Fruit fly (Drosophila melanogaster) whole organism, pupa: ENCODE measurements around the gene CG7465.

Experiments used
- CG12605 ChIP-seq: fragments of 200-800 bp; sonication (Bioruptor generic); IDR thresholded peaks from 2 replicates; pipeline ENCODE4 v1.3.6; 2022; ENCODE audit warnings: missing biosample characterization, missing genetic modification characterization
- CG14655 ChIP-seq: fragments of 200-800 bp; sonication (Bioruptor generic); optimal IDR thresholded peaks from 3 replicates; lab custom pipeline; 2017; ENCODE audit warnings: mild to moderate bottlenecking, missing biosample characterization, missing genetic modification reagents, missing genetic modification characterization
- CG15710 ChIP-seq: fragments of 200-800 bp; sonication (Bioruptor generic); optimal IDR thresholded peaks from 2 replicates; lab custom pipeline; 2018; ENCODE audit warnings: missing biosample characterization, mild to moderate bottlenecking, missing genetic modification characterization, moderate library complexity
- CG34367 ChIP-seq: fragments of 200-800 bp; sonication (Bioruptor generic); optimal IDR thresholded peaks from 2 replicates; lab custom pipeline; 2018; ENCODE audit warnings: missing biosample characterization, mild to moderate bottlenecking, missing genetic modification characterization
- CG4496 ChIP-seq: fragments of 200-800 bp; sonication (Bioruptor generic); IDR thresholded peaks from 3 replicates; pipeline ENCODE4 v1.3.6; 2022; ENCODE audit warnings: missing biosample characterization, missing genetic modification characterization
- CG8159 ChIP-seq: fragments of 200-800 bp; sonication (Bioruptor generic); optimal IDR thresholded peaks from 3 replicates; lab custom pipeline; 2018; ENCODE audit warnings: missing biosample characterization, mild to moderate bottlenecking, missing genetic modification characterization, moderate library complexity
- CG8301 ChIP-seq: fragments of 200-800 bp; sonication (Bioruptor generic); optimal IDR thresholded peaks from 2 replicates; lab custom pipeline; 2018; ENCODE audit warnings: missing biosample characterization, mild to moderate bottlenecking, missing genetic modification characterization
- gl ChIP-seq: fragments of 200-800 bp; sonication (Bioruptor generic); optimal IDR thresholded peaks from 2 replicates; lab custom pipeline; 2018; ENCODE audit warnings: missing biosample characterization, mild to moderate bottlenecking, missing genetic modification characterization

DNA sequence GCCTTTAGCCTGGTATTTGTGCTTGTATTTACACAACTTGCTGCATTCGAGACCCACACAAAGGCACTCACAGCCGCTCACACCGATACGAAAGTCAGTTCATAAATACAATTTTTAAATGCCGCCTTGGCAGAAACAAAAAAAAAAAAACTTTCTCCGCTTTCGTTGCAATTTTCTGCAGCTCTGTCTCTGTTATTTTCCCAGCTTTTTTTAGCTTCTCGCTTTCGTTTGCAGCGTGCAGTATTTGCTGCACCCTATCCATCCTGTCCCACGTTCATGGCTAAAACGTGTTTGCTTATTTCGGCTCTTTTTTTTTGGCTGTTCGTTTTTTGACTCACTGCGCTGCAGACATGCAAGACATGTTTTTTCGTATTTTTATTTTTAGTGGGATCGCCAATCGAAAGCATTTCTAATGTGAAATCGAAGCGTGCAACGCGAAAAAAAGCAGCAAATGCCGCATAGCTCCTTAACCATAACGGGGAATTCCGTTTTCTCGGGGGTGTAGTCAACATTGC lies 39.4 kb downstream of the CG7465 start:
- TF ChIP-seq CG14655 (no peak), CG15710 (tag; lab: Kevin White, UChicago) (no peak), CG34367 (tag; lab: Kevin White, UChicago) (no peak), CG8301 (tag; lab: Kevin White, UChicago) (no peak), gl (no peak), CG12605 (GFP tag; lab: Robert Waterston, UW) (no peak), CG4496 (GFP tag; lab: Robert Waterston, UW) (0 out of 3 replicates have a peak, but pooled peaks have one; percentile 39), CG8159 (no peak)
